Fruit fly (Drosophila melanogaster): ENCODE measurements around the gene SdhCL.

- TF ChIP-seq usp (GFP tag; optimal IDR thresholded peaks at IDR 0.05): no peak
- TF ChIP-seq EcR (GFP tag; optimal IDR thresholded peaks at IDR 0.05): no peak
Observed at dm6 chr3R:11128116-11128626, 12.7 kb upstream of the SdhCL start, which contains the start of gene Ugt35C1.

All from whole organism.